Fruit fly (Drosophila melanogaster) whole organism, wandering third instar larva: ENCODE results near the gene Sgs7.

Experiments used
- Abd-B ChIP-seq: fragments of >200 bp; optimal IDR thresholded peaks from 2 replicates; lab custom pipeline; 2017; ENCODE audit warnings: missing biosample characterization, missing genetic modification characterization
- CG32264 ChIP-seq: fragments of 200-800 bp; sonication (Bioruptor generic); optimal IDR thresholded peaks from 2 replicates; lab custom pipeline; 2016; ENCODE audit warnings: missing biosample characterization, missing genetic modification characterization
- CG9705 ChIP-seq: fragments of 200-800 bp; sonication (Bioruptor generic); optimal IDR thresholded peaks from 2 replicates; lab custom pipeline; 2018; ENCODE audit warnings: missing biosample characterization, mild to moderate bottlenecking, missing genetic modification characterization
- CrebA ChIP-seq: fragments of 200-800 bp; sonication (Bioruptor generic); optimal IDR thresholded peaks from 2 replicates; lab custom pipeline; 2016; ENCODE audit warnings: missing biosample characterization, mild to moderate bottlenecking, missing genetic modification characterization, borderline replicate concordance
- Dfd ChIP-seq: fragments of >200 bp; optimal IDR thresholded peaks from 2 replicates; lab custom pipeline; 2017; ENCODE audit warnings: missing biosample characterization, missing genetic modification characterization
- Dif ChIP-seq: fragments of 200-275, 200-300 bp; sonication (Bioruptor generic); optimal IDR thresholded peaks from 2 replicates; lab custom pipeline; 2018; ENCODE audit warnings: missing biosample characterization, missing genetic modification characterization; ENCODE audit not compliant: partially characterized antibody
- GATAd ChIP-seq: sonication (Bioruptor generic); optimal IDR thresholded peaks from 2 replicates; lab custom pipeline; 2016; ENCODE audit warnings: missing biosample characterization, missing genetic modification characterization
- HLH106 ChIP-seq: fragments of 200-800 bp; optimal IDR thresholded peaks from 3 replicates; lab custom pipeline; 2019; ENCODE audit warnings: missing biosample characterization, mild to moderate bottlenecking, missing genetic modification characterization, moderate library complexity
- Hnf4 ChIP-seq: fragments of 200-800 bp; sonication (Bioruptor generic); optimal IDR thresholded peaks from 2 replicates; lab custom pipeline; 2016; ENCODE audit warnings: missing biosample characterization, mild to moderate bottlenecking, missing genetic modification characterization
- Hr78 ChIP-seq: fragments of >200 bp; optimal IDR thresholded peaks from 2 replicates; lab custom pipeline; 2017; ENCODE audit warnings: missing biosample characterization, missing genetic modification characterization
- Hr83 ChIP-seq: fragments of 200-300 bp; sonication (Bioruptor generic); optimal IDR thresholded peaks from 2 replicates; lab custom pipeline; 2016; ENCODE audit warnings: missing biosample characterization, mild to moderate bottlenecking, missing genetic modification characterization, moderate library complexity; ENCODE audit not compliant: poor library complexity, severe bottlenecking
- Jra ChIP-seq: sonication (Bioruptor generic); optimal IDR thresholded peaks from 2 replicates; lab custom pipeline; 2016; ENCODE audit warnings: missing biosample characterization, missing genetic modification characterization
- Mio ChIP-seq: sonication (Bioruptor generic); optimal IDR thresholded peaks from 2 replicates; lab custom pipeline; 2016; ENCODE audit warnings: missing biosample characterization, missing genetic modification characterization
- Myc ChIP-seq: fragments of >200 bp; optimal IDR thresholded peaks from 2 replicates; lab custom pipeline; 2017
- N ChIP-seq: fragments of >200 bp; optimal IDR thresholded peaks from 2 replicates; lab custom pipeline; 2018; ENCODE audit warnings: missing biosample characterization, missing external identifiers, missing genetic modification characterization
- OdsH ChIP-seq: fragments of 200-800 bp; sonication (Bioruptor generic); optimal IDR thresholded peaks from 2 replicates; lab custom pipeline; 2016; ENCODE audit warnings: missing biosample characterization, mild to moderate bottlenecking, missing genetic modification characterization
- Rel ChIP-seq, 2 experiments: fragments of 200-800 bp; sonication (Bioruptor generic) in 1 of 2; optimal IDR thresholded peaks; 2 replicates in 1 of 2; 3 replicates in 1 of 2; lab custom pipeline; 2016 to 2019; ENCODE audit warnings: mild to moderate bottlenecking in 2 of 2, missing biosample characterization in 2 of 2, missing genetic modification characterization in 2 of 2, moderate library complexity in 1 of 2
- Sp1 ChIP-seq: fragments of 200-800 bp; sonication (Bioruptor generic); optimal IDR thresholded peaks from 3 replicates; lab custom pipeline; 2019; ENCODE audit warnings: missing biosample characterization, mild to moderate bottlenecking, missing genetic modification characterization, moderate library complexity
- Vsx2 ChIP-seq: fragments of 200-300, 225-300 bp; sonication (Bioruptor generic); optimal IDR thresholded peaks from 2 replicates; lab custom pipeline; 2018; ENCODE audit warnings: missing biosample characterization, missing genetic modification characterization; ENCODE audit not compliant: partially characterized antibody
- br ChIP-seq: fragments of 200-800 bp; sonication (Bioruptor generic); optimal IDR thresholded peaks from 2 replicates; lab custom pipeline; 2016; ENCODE audit warnings: missing biosample characterization, missing genetic modification characterization
- brk ChIP-seq: fragments of 200-800 bp; sonication (Bioruptor generic); optimal IDR thresholded peaks from 2 replicates; lab custom pipeline; 2016; ENCODE audit warnings: missing biosample characterization, mild to moderate bottlenecking, missing genetic modification characterization
- dl ChIP-seq, 2 experiments: fragments of 175-275, 200-275 bp in 1 of 2; fragments of 200-275 bp in 1 of 2; sonication (Bioruptor generic); optimal IDR thresholded peaks; lab custom pipeline; 2018; ENCODE audit warnings: mild to moderate bottlenecking in 2 of 2, missing biosample characterization in 2 of 2, missing genetic modification characterization in 2 of 2, moderate library complexity in 2 of 2; ENCODE audit not compliant: partially characterized antibody in 2 of 2, insufficient read depth in 1 of 2
- dmrt93B ChIP-seq: fragments of 200-800 bp; sonication (Bioruptor generic); optimal IDR thresholded peaks from 2 replicates; lab custom pipeline; 2018; ENCODE audit warnings: missing biosample characterization, mild to moderate bottlenecking, missing genetic modification characterization
- dsf ChIP-seq: sonication (Bioruptor generic); optimal IDR thresholded peaks from 2 replicates; lab custom pipeline; 2016; ENCODE audit warnings: missing biosample characterization, missing genetic modification characterization, borderline replicate concordance
- ey ChIP-seq: fragments of 200-800 bp; sonication (Bioruptor generic); optimal IDR thresholded peaks from 2 replicates; lab custom pipeline; 2016; ENCODE audit warnings: missing biosample characterization, missing genetic modification characterization
- foxo ChIP-seq, 2 experiments: fragments of 200-800 bp; sonication (Bioruptor generic); optimal IDR thresholded peaks; 2 replicates in 1 of 2; 3 replicates in 1 of 2; lab custom pipeline; 2016 to 2017; ENCODE audit warnings: missing biosample characterization in 2 of 2, missing genetic modification characterization in 2 of 2
- fru ChIP-seq: fragments of 200-800 bp; sonication (Bioruptor generic); optimal IDR thresholded peaks from 3 replicates; lab custom pipeline; 2016; ENCODE audit warnings: missing biosample characterization, mild to moderate bottlenecking, missing genetic modification characterization
- h ChIP-seq: fragments of 200-800 bp; sonication (Bioruptor generic); optimal IDR thresholded peaks from 3 replicates; lab custom pipeline; 2016; ENCODE audit warnings: missing biosample characterization, mild to moderate bottlenecking, missing genetic modification characterization
- jim ChIP-seq: fragments of 175-275, 200-325 bp; sonication (Bioruptor generic); optimal IDR thresholded peaks from 2 replicates; lab custom pipeline; 2016; ENCODE audit warnings: missing biosample characterization, mild to moderate bottlenecking, missing genetic modification characterization
- lola ChIP-seq: fragments of >200 bp; optimal IDR thresholded peaks from 2 replicates; lab custom pipeline; 2017; ENCODE audit warnings: missing biosample characterization, missing genetic modification characterization
- pan ChIP-seq: fragments of >200 bp; optimal IDR thresholded peaks from 2 replicates; lab custom pipeline; 2017
- psq ChIP-seq: fragments of 200-800 bp; sonication (Bioruptor generic); optimal IDR thresholded peaks from 3 replicates; lab custom pipeline; 2017; ENCODE audit warnings: missing biosample characterization, mild to moderate bottlenecking, missing genetic modification characterization, moderate library complexity
- rgr ChIP-seq: fragments of 200-800 bp; sonication (Bioruptor generic); optimal IDR thresholded peaks from 3 replicates; lab custom pipeline; 2016; ENCODE audit warnings: missing biosample characterization, mild to moderate bottlenecking, missing genetic modification characterization
- sage ChIP-seq: fragments of 200-800 bp; sonication (Bioruptor generic); optimal IDR thresholded peaks from 2 replicates; lab custom pipeline; 2016; ENCODE audit warnings: missing biosample characterization, mild to moderate bottlenecking, missing genetic modification characterization
- sv ChIP-seq: fragments of 200-800 bp; sonication (Bioruptor generic); optimal IDR thresholded peaks from 3 replicates; lab custom pipeline; 2016; ENCODE audit warnings: missing biosample characterization, missing genetic modification characterization
- tai ChIP-seq: sonication (Bioruptor generic); optimal IDR thresholded peaks from 2 replicates; lab custom pipeline; 2016; ENCODE audit warnings: missing biosample characterization, missing genetic modification characterization
- usp ChIP-seq: fragments of >200 bp; optimal IDR thresholded peaks from 2 replicates; lab custom pipeline; 2017; ENCODE audit warnings: missing biosample characterization, missing genetic modification characterization
- woc ChIP-seq: sonication (Bioruptor generic); optimal IDR thresholded peaks from 2 replicates; lab custom pipeline; 2016; ENCODE audit warnings: missing biosample characterization, mild to moderate bottlenecking, missing genetic modification characterization

Gene Sgs7

dm6 chr3L:11552996-11553671, 43.5 kb downstream of the Sgs7 start:
- TF ChIP-seq CG9705 (GFP tag; lab: Kevin White, UChicago) (no peak), HLH106 (tag; lab: Kevin White, UChicago) (no peak), Hr78 (GFP tag; lab: Kevin White, UChicago) (no peak), psq (peak; percentile 80), dsf (no peak), Hr83 (GFP tag; lab: Kevin White, UChicago) (no peak), Myc (lab: Kevin White, UChicago) (no peak), GATAd (GFP tag; lab: Kevin White, UChicago) (no peak), OdsH (GFP tag; lab: Kevin White, UChicago) (peak; percentile 35), pan (no peak), Rel (GFP tag; optimal IDR thresholded peaks at IDR 0.05; lab: Kevin White, UChicago) (peak; percentile 34), Rel (tag; optimal IDR thresholded peaks at IDR 0.05; lab: Kevin White, UChicago) (peak; percentile 41), N (peak; percentile 70), CG32264 (GFP tag; lab: Kevin White, UChicago) (peak; percentile 24), rgr (peak; percentile 25), h (GFP tag; lab: Kevin White, UChicago) (peak; percentile 66), tai (no peak), lola (GFP tag; lab: Kevin White, UChicago) (no peak), dmrt93B (no peak), fru (peak; percentile 90), Jra (GFP tag; lab: Kevin White, UChicago) (peak; percentile 32), Sp1 (GFP tag; lab: Kevin White, UChicago) (peak; percentile 47), Dif (GFP tag; lab: Kevin White, UChicago) (peak; percentile 99), Dfd (GFP tag; lab: Kevin White, UChicago) (no peak), CrebA (GFP tag; lab: Kevin White, UChicago) (peak; percentile 86), Hnf4 (GFP tag; lab: Kevin White, UChicago) (peak; percentile 17), foxo (GFP tag; optimal IDR thresholded peaks at IDR 0.05; lab: Kevin White, UChicago) (peak in 1 of 2 experiments; percentile 3), usp (GFP tag; lab: Kevin White, UChicago) (no peak), brk (GFP tag; lab: Kevin White, UChicago) (peak; percentile 79), woc (GFP tag; lab: Kevin White, UChicago) (peak; percentile 0), Vsx2 (peak; percentile 65), jim (GFP tag; lab: Kevin White, UChicago) (no peak), br (GFP tag; lab: Kevin White, UChicago) (peak; percentile 1), dl (GFP tag; optimal IDR thresholded peaks at IDR 0.05; lab: Kevin White, UChicago; ENCODE audit: insufficient read depth in 1 of 2, partially characterized antibody in 2 of 2) (peak; percentile 88 to 95), Abd-B (GFP tag; lab: Kevin White, UChicago) (peak; percentile 34), sv (GFP tag; lab: Kevin White, UChicago) (no peak), ey (GFP tag; lab: Kevin White, UChicago) (no peak), Mio (GFP tag; lab: Kevin White, UChicago) (no peak), sage (GFP tag; lab: Kevin White, UChicago) (peak; percentile 36)
- TF ChIP-seq, all 38 proteins: peak for 21

dm6 chr3L:11553672-11554068, 44.0 kb downstream of the Sgs7 start:
- peak; percentile 54 for TF ChIP-seq tai
- TF ChIP-seq Rel (GFP tag; optimal IDR thresholded peaks at IDR 0.05; lab: Kevin White, UChicago), result no peak
- TF ChIP-seq Rel (tag; optimal IDR thresholded peaks at IDR 0.05; lab: Kevin White, UChicago), result no peak

DNA sequence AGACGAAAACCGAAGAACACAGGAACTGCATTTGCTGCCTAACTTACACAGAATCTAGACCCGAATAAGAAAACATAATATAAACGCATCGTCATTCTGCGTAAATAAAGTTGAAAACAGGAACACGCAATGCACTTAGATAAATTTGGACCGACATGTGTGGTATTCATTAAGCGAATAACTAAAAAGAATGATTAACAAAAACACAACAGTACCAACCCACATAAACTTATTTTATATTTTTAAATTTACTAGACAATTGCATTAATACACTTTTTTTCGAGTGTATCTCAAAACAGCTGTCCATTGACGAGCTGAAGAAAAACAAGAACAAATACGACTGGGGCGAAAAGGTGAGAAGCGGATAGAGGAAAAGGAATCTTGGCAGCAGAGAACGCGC, 44.7 kb downstream of the Sgs7 start:
- TF ChIP-seq HLH106 (tag; lab: Kevin White, UChicago) (peak; percentile 57), rgr (peak; percentile 44), Dif (GFP tag; lab: Kevin White, UChicago) (no peak), Hr78 (GFP tag; lab: Kevin White, UChicago) (no peak), br (GFP tag; lab: Kevin White, UChicago) (peak; percentile 45), Hnf4 (GFP tag; lab: Kevin White, UChicago) (peak; percentile 47), Rel (GFP tag; optimal IDR thresholded peaks at IDR 0.05; lab: Kevin White, UChicago) (no peak), Rel (tag; optimal IDR thresholded peaks at IDR 0.05; lab: Kevin White, UChicago) (no peak), Sp1 (GFP tag; lab: Kevin White, UChicago) (peak; percentile 38), h (GFP tag; lab: Kevin White, UChicago) (peak; percentile 72), Dfd (GFP tag; lab: Kevin White, UChicago) (no peak), psq (peak; percentile 60), ey (GFP tag; lab: Kevin White, UChicago) (peak; percentile 54), foxo (GFP tag; optimal IDR thresholded peaks at IDR 0.05; lab: Kevin White, UChicago) (peak in 1 of 2 experiments; percentile 60), brk (GFP tag; lab: Kevin White, UChicago) (peak; percentile 11), sage (GFP tag; lab: Kevin White, UChicago) (peak; percentile 54), OdsH (GFP tag; lab: Kevin White, UChicago) (peak; percentile 55), dsf (no peak), pan (no peak), Hr83 (GFP tag; lab: Kevin White, UChicago) (no peak), fru (peak; percentile 47), sv (GFP tag; lab: Kevin White, UChicago) (peak; percentile 72)
